Worm (Caenorhabditis elegans) whole organism, L3 larva: ENCODE results near the gene adt-3.

Experiments
- R02D3.7 ChIP-seq: fragments of 150-350 bp; optimal IDR thresholded peaks from 2 replicates; lab custom pipeline; 2014; ENCODE audit warnings: missing biosample characterization, missing genetic modification characterization
- ZK546.5 ChIP-seq: sonication (generic microtip); optimal IDR thresholded peaks from 2 replicates; lab custom pipeline; 2017; ENCODE audit warnings: missing biosample characterization, missing genetic modification characterization
- aly-2 ChIP-seq: fragments of 150-350 bp; optimal IDR thresholded peaks from 2 replicates; lab custom pipeline; 2014; ENCODE audit warnings: missing biosample characterization, missing genetic modification characterization
- ama-1 ChIP-seq: fragments of 150-350 bp; optimal IDR thresholded peaks from 2 replicates; lab custom pipeline; 2018
- ceh-16 ChIP-seq: sonication (generic microtip); optimal IDR thresholded peaks from 2 replicates; lab custom pipeline; 2017; ENCODE audit warnings: missing biosample characterization, missing genetic modification characterization
- ceh-82 ChIP-seq: fragments of 150-350 bp; optimal IDR thresholded peaks from 2 replicates; lab custom pipeline; 2014; ENCODE audit warnings: missing biosample characterization, missing genetic modification characterization
- ceh-9 ChIP-seq: sonication (generic microtip); optimal IDR thresholded peaks from 2 replicates; lab custom pipeline; 2018; ENCODE audit warnings: missing biosample characterization, missing genetic modification characterization
- daf-12 ChIP-seq: fragments of 150-350 bp; optimal IDR thresholded peaks from 2 replicates; lab custom pipeline; 2014; ENCODE audit warnings: missing biosample characterization, missing genetic modification reagents, missing genetic modification characterization
- egl-27 ChIP-seq: sonication (generic microtip); optimal IDR thresholded peaks from 4 replicates; lab custom pipeline; 2017; ENCODE audit warnings: missing biosample characterization, missing genetic modification reagents, missing genetic modification characterization
- egl-5 ChIP-seq: fragments of 150-350 bp; optimal IDR thresholded peaks from 2 replicates; lab custom pipeline; 2017; ENCODE audit warnings: missing biosample characterization, missing genetic modification reagents, missing genetic modification characterization, inconsistent platforms
- elt-1 ChIP-seq: fragments of 150-350 bp; optimal IDR thresholded peaks from 2 replicates; lab custom pipeline; 2014; ENCODE audit warnings: missing biosample characterization, missing genetic modification characterization
- elt-2 ChIP-seq: sonication (generic microtip); optimal IDR thresholded peaks from 2 replicates; lab custom pipeline; 2016; ENCODE audit warnings: missing genetic modification reagents, mild to moderate bottlenecking, missing genetic modification characterization, missing compliant biosample characterization
- eor-1 ChIP-seq, 2 experiments: fragments of 150-350 bp; optimal IDR thresholded peaks; 2 replicates each; lab custom pipeline; 2014 to 2018; ENCODE audit warnings: missing biosample characterization in 2 of 2, missing genetic modification characterization in 2 of 2
- fkh-10 ChIP-seq: sonication (generic microtip); optimal IDR thresholded peaks from 2 replicates; lab custom pipeline; 2017; ENCODE audit warnings: missing biosample characterization, missing genetic modification reagents, missing genetic modification characterization
- fkh-2 ChIP-seq: fragments of 150-350 bp; optimal IDR thresholded peaks from 2 replicates; lab custom pipeline; 2014; ENCODE audit warnings: missing biosample characterization, missing genetic modification reagents, missing genetic modification characterization
- fos-1 ChIP-seq: fragments of 150-350 bp; optimal IDR thresholded peaks from 2 replicates; lab custom pipeline; 2014; ENCODE audit warnings: missing biosample characterization, missing genetic modification characterization
- hmg-11 ChIP-seq: sonication (generic microtip); optimal IDR thresholded peaks from 2 replicates; lab custom pipeline; 2016; ENCODE audit warnings: missing genetic modification characterization, missing compliant biosample characterization
- jun-1 ChIP-seq: fragments of 150-350 bp; optimal IDR thresholded peaks from 2 replicates; lab custom pipeline; 2014; ENCODE audit warnings: missing biosample characterization, missing genetic modification reagents, missing genetic modification characterization
- lin-15B ChIP-seq: fragments of 150-350 bp; optimal IDR thresholded peaks from 2 replicates; lab custom pipeline; 2014; ENCODE audit warnings: missing biosample characterization, missing genetic modification characterization
- lin-39 ChIP-seq: fragments of 150-350 bp; optimal IDR thresholded peaks from 2 replicates; lab custom pipeline; 2018; ENCODE audit warnings: missing biosample characterization, missing genetic modification reagents, missing genetic modification characterization
- lsy-12 ChIP-seq: sonication (generic microtip); optimal IDR thresholded peaks from 2 replicates; lab custom pipeline; 2016; ENCODE audit warnings: mild to moderate bottlenecking, missing genetic modification characterization, missing compliant biosample characterization
- mdl-1 ChIP-seq: fragments of 150-350 bp; optimal IDR thresholded peaks from 2 replicates; lab custom pipeline; 2014; ENCODE audit warnings: missing biosample characterization, missing genetic modification characterization
- mml-1 ChIP-seq: fragments of 150-350 bp; sonication (generic microtip); optimal IDR thresholded peaks from 3 replicates; lab custom pipeline; 2014; ENCODE audit warnings: missing biosample characterization, missing genetic modification characterization
- nfya-1 ChIP-seq: sonication (generic microtip); optimal IDR thresholded peaks from 2 replicates; lab custom pipeline; 2017; ENCODE audit warnings: missing genetic modification characterization, mild to moderate bottlenecking, missing compliant biosample characterization, antibody characterized with exemption, moderate library complexity; ENCODE audit not compliant: insufficient read depth
- nhr-11 ChIP-seq: fragments of 150-350 bp; optimal IDR thresholded peaks from 2 replicates; lab custom pipeline; 2014; ENCODE audit warnings: missing biosample characterization, missing genetic modification characterization
- nhr-12 ChIP-seq: fragments of 150-350 bp; optimal IDR thresholded peaks from 2 replicates; lab custom pipeline; 2014; ENCODE audit warnings: missing biosample characterization, missing genetic modification characterization
- nhr-23 ChIP-seq: fragments of 150-350 bp; optimal IDR thresholded peaks from 2 replicates; lab custom pipeline; 2014; ENCODE audit warnings: missing biosample characterization, missing genetic modification reagents, missing genetic modification characterization
- nhr-237 ChIP-seq: fragments of 150-350 bp; optimal IDR thresholded peaks from 2 replicates; lab custom pipeline; 2014; ENCODE audit warnings: missing biosample characterization, missing genetic modification characterization
- nhr-25 ChIP-seq: sonication (generic microtip); optimal IDR thresholded peaks from 2 replicates; lab custom pipeline; 2017; ENCODE audit warnings: missing biosample characterization, missing genetic modification characterization
- nhr-28 ChIP-seq: fragments of 150-350 bp; optimal IDR thresholded peaks from 2 replicates; lab custom pipeline; 2014; ENCODE audit warnings: missing biosample characterization, missing genetic modification characterization
- nhr-67 ChIP-seq: fragments of 150-350 bp; optimal IDR thresholded peaks from 2 replicates; lab custom pipeline; 2014; ENCODE audit warnings: missing biosample characterization, missing genetic modification characterization
- nhr-77 ChIP-seq: fragments of 150-350 bp; optimal IDR thresholded peaks from 2 replicates; lab custom pipeline; 2014; ENCODE audit warnings: missing biosample characterization, missing genetic modification characterization
- pha-4 ChIP-seq: fragments of 150-350 bp; optimal IDR thresholded peaks from 2 replicates; lab custom pipeline; 2014; ENCODE audit warnings: missing biosample characterization, missing genetic modification reagents, missing genetic modification characterization
- pqm-1 ChIP-seq: fragments of 150-350 bp; optimal IDR thresholded peaks from 2 replicates; lab custom pipeline; 2017; ENCODE audit warnings: missing biosample characterization, missing genetic modification characterization, inconsistent platforms
- sea-2 ChIP-seq: fragments of 150-350 bp; sonication (generic microtip); optimal IDR thresholded peaks from 4 replicates; lab custom pipeline; 2014; ENCODE audit warnings: missing biosample characterization, missing genetic modification reagents, missing genetic modification characterization
- skn-1 ChIP-seq: fragments of 150-350 bp; optimal IDR thresholded peaks from 2 replicates; lab custom pipeline; 2014; ENCODE audit warnings: missing biosample characterization, missing genetic modification characterization
- snpc-4 ChIP-seq: fragments of 150-350 bp; optimal IDR thresholded peaks from 2 replicates; lab custom pipeline; 2014; ENCODE audit warnings: missing biosample characterization, missing genetic modification characterization
- unc-39 ChIP-seq: sonication (generic microtip); optimal IDR thresholded peaks from 4 replicates; lab custom pipeline; 2017; ENCODE audit warnings: missing biosample characterization, missing genetic modification characterization
- zag-1 ChIP-seq: fragments of 150-350 bp; optimal IDR thresholded peaks from 2 replicates; lab custom pipeline; 2014; ENCODE audit warnings: missing biosample characterization, missing genetic modification characterization
- ztf-11 ChIP-seq: fragments of 150-350 bp; optimal IDR thresholded peaks from 2 replicates; lab custom pipeline; 2014; ENCODE audit warnings: missing biosample characterization, missing genetic modification characterization
- ztf-4 ChIP-seq: fragments of 150-350 bp; optimal IDR thresholded peaks from 2 replicates; lab custom pipeline; 2014; ENCODE audit warnings: missing biosample characterization, missing genetic modification characterization

adt-3 gene

ce11 chrX:3942267-3942666 lies 10.8 kb downstream of the adt-3 start, which contains the start of gene T19D2.13:
Gene T19D2.13 (minus strand): TSS chrX:3942367.
- no peak for TF ChIP-seq mdl-1 (tag; lab: Kevin White, UChicago)
- TF ChIP-seq jun-1 (tag; lab: Kevin White, UChicago) = no peak
- TF ChIP-seq snpc-4 (tag; lab: Kevin White, UChicago) = no peak
- TF ChIP-seq ceh-16 = no peak
- TF ChIP-seq nhr-25 = no peak

ce11 chrX:3943213-3943612 lies 11.8 kb downstream of the adt-3 start, which contains the start of gene ptp-4A2:
Gene ptp-4A2 (minus strand): TSS chrX:3943313.
- TF ChIP-seq mml-1 (tag; lab: Kevin White, UChicago) (no peak), sea-2 (no peak), nhr-12 (tag; lab: Kevin White, UChicago) (no peak), elt-2 (tag; lab: Kevin White, UChicago) (no peak), daf-12 (tag; lab: Kevin White, UChicago) (no peak), skn-1 (no peak), ceh-82 (no peak), hmg-11 (tag; lab: Kevin White, UChicago) (no peak), lsy-12 (tag; lab: Kevin White, UChicago) (no peak), ama-1 (lab: Kevin White, UChicago) (no peak), fos-1 (tag; lab: Kevin White, UChicago) (no peak)
- TF ChIP-seq, all 47 proteins: peak for 0

ce11 chrX:3944073-3944472 lies 12.6 kb downstream of the adt-3 start:
- TF ChIP-seq ama-1 (lab: Kevin White, UChicago) (no peak), fkh-10 (GFP tag; lab: Kevin White, UChicago) (no peak), aly-2 (tag; lab: Kevin White, UChicago) (no peak), nhr-237 (tag; lab: Kevin White, UChicago) (no peak), ztf-4 (tag; lab: Kevin White, UChicago) (no peak), pqm-1 (tag; lab: Kevin White, UChicago) (peak; percentile 66), snpc-4 (tag; lab: Kevin White, UChicago) (no peak), elt-2 (tag; lab: Kevin White, UChicago) (peak; percentile 90), pha-4 (tag; lab: Kevin White, UChicago) (peak; percentile 21), nhr-12 (tag; lab: Kevin White, UChicago) (no peak), nhr-11 (tag; lab: Kevin White, UChicago) (no peak), ceh-9 (tag; lab: Kevin White, UChicago) (no peak), jun-1 (tag; lab: Kevin White, UChicago) (peak; percentile 67), fkh-2 (tag; lab: Kevin White, UChicago) (no peak), ZK546.5 (tag; lab: Kevin White, UChicago) (no peak)

- TF ChIP-seq unc-39 (tag; lab: Kevin White, UChicago) (no peak), nfya-1 (tag; lab: Kevin White, UChicago) (peak; percentile 24), nhr-67 (no peak), nhr-23 (no peak), ceh-16 (no peak), lin-39 (no peak)
Measured at ce11 chrX:3944961-3945587, 13.6 kb downstream of the adt-3 start.

ce11 chrX:3945681-3946080 lies 14.2 kb downstream of the adt-3 start:
- TF ChIP-seq hmg-11 (tag; lab: Kevin White, UChicago) (peak; percentile 81), nhr-67 (no peak), mdl-1 (tag; lab: Kevin White, UChicago) (no peak), R02D3.7 (tag; lab: Kevin White, UChicago) (no peak), egl-5 (tag; lab: Kevin White, UChicago) (no peak), nhr-77 (tag; lab: Kevin White, UChicago) (no peak), snpc-4 (tag; lab: Kevin White, UChicago) (no peak), ztf-11 (tag; lab: Kevin White, UChicago) (no peak), aly-2 (tag; lab: Kevin White, UChicago) (no peak), fos-1 (tag; lab: Kevin White, UChicago) (no peak), lsy-12 (tag; lab: Kevin White, UChicago) (no peak), ceh-82 (no peak), skn-1 (no peak), ceh-9 (tag; lab: Kevin White, UChicago) (no peak), fkh-2 (tag; lab: Kevin White, UChicago) (no peak), pha-4 (tag; lab: Kevin White, UChicago) (peak; percentile 66), eor-1 (tag; optimal IDR thresholded peaks at IDR 0.05; lab: Kevin White, UChicago) (no peak), ama-1 (lab: Kevin White, UChicago) (peak; percentile 19), elt-2 (tag; lab: Kevin White, UChicago) (peak; percentile 41), lin-15B (tag; lab: Kevin White, UChicago) (no peak), egl-27 (tag; lab: Kevin White, UChicago) (no peak), nfya-1 (tag; lab: Kevin White, UChicago) (peak; percentile 74), lin-39 (peak; percentile 84), nhr-11 (tag; lab: Kevin White, UChicago) (no peak), sea-2 (no peak), unc-39 (tag; lab: Kevin White, UChicago) (no peak), nhr-28 (tag; lab: Kevin White, UChicago) (no peak), nhr-23 (no peak), zag-1 (tag; lab: Kevin White, UChicago) (no peak), nhr-12 (tag; lab: Kevin White, UChicago) (no peak), nhr-237 (tag; lab: Kevin White, UChicago) (no peak), elt-1 (tag; lab: Kevin White, UChicago) (no peak)
- TF ChIP-seq, all 47 proteins: peak for 6
